Worm (Caenorhabditis elegans) whole organism, L4 larva: Measurements from ENCODE around the gene C49G7.7.

Source experiments
- dpl-1 ChIP-seq: fragments of 150-350 bp; optimal IDR thresholded peaks from 2 replicates; lab custom pipeline; 2014; ENCODE audit warnings: missing biosample characterization, missing genetic modification reagents, missing genetic modification characterization
- fos-1 ChIP-seq: fragments of 150-350 bp; optimal IDR thresholded peaks from 2 replicates; lab custom pipeline; 2014; ENCODE audit warnings: missing biosample characterization, missing genetic modification characterization
- hlh-11 ChIP-seq: fragments of 200-800 bp; sonication (Bioruptor generic); optimal IDR thresholded peaks from 2 replicates; lab custom pipeline; 2018; ENCODE audit warnings: mild to moderate bottlenecking, missing genetic modification characterization, missing compliant biosample characterization
- nhr-11 ChIP-seq: fragments of 150-350 bp; optimal IDR thresholded peaks from 2 replicates; lab custom pipeline; 2014; ENCODE audit warnings: missing biosample characterization, missing genetic modification characterization
- nhr-25 ChIP-seq: sonication (generic microtip); optimal IDR thresholded peaks from 2 replicates; lab custom pipeline; 2017; ENCODE audit warnings: missing genetic modification characterization, mild to moderate bottlenecking, missing compliant biosample characterization, antibody characterized with exemption, moderate library complexity, borderline replicate concordance; ENCODE audit not compliant: insufficient read depth
- nhr-28 ChIP-seq: fragments of 150-350 bp; optimal IDR thresholded peaks from 2 replicates; lab custom pipeline; 2014; ENCODE audit warnings: missing biosample characterization, missing genetic modification characterization
- pqm-1 ChIP-seq: sonication (generic microtip); optimal IDR thresholded peaks from 2 replicates; lab custom pipeline; 2017; ENCODE audit warnings: missing biosample characterization, missing genetic modification characterization

ce11 chrV:4031319-4031718 lies 3.0 kb upstream of the C49G7.7 start, which contains the start of gene cyp-35A4:
- TF ChIP-seq nhr-25 (tag; lab: Kevin White, UChicago), result no peak
- no peak for TF ChIP-seq nhr-28
- no peak for TF ChIP-seq nhr-11 (tag; lab: Kevin White, UChicago)
- no peak for TF ChIP-seq dpl-1 (GFP tag; lab: Kevin White, UChicago)
- no peak for TF ChIP-seq hlh-11 (tag; lab: Kevin White, UChicago)
- TF ChIP-seq pqm-1 (tag; lab: Kevin White, UChicago), result no peak
- no peak for TF ChIP-seq fos-1 (tag; lab: Kevin White, UChicago)
